Worm (Caenorhabditis elegans) whole organism, mixed stage, embryonic: ENCODE measurements around the gene ugt-23.

Experiments
- bed-3 ChIP-seq: fragments of 200-800 bp; sonication (Bioruptor generic); optimal IDR thresholded peaks from 3 replicates; lab custom pipeline; 2018; ENCODE audit warnings: mild to moderate bottlenecking, missing genetic modification characterization, moderate library complexity, missing compliant biosample characterization
- blmp-1 ChIP-seq: fragments of 150-350 bp; optimal IDR thresholded peaks from 2 replicates; lab custom pipeline; 2014; ENCODE audit warnings: missing biosample characterization, missing genetic modification characterization
- ceh-39 ChIP-seq: fragments of 150-350 bp; optimal IDR thresholded peaks from 2 replicates; lab custom pipeline; 2014; ENCODE audit warnings: missing biosample characterization, missing genetic modification characterization
- ceh-43 ChIP-seq: fragments of 200-800 bp; sonication (Bioruptor generic); optimal IDR thresholded peaks from 2 replicates; lab custom pipeline; 2018; ENCODE audit warnings: mild to moderate bottlenecking, missing genetic modification characterization, moderate library complexity, missing compliant biosample characterization
- ceh-83 ChIP-seq: fragments of 200-800 bp; sonication (Bioruptor generic); optimal IDR thresholded peaks from 2 replicates; lab custom pipeline; 2018; ENCODE audit warnings: mild to moderate bottlenecking, missing genetic modification characterization, missing compliant biosample characterization
- ces-1 ChIP-seq: fragments of 150-350 bp; optimal IDR thresholded peaks from 2 replicates; lab custom pipeline; 2014; ENCODE audit warnings: missing biosample characterization, missing genetic modification reagents, missing genetic modification characterization
- cnd-1 ChIP-seq: fragments of 200-800 bp; sonication (Bioruptor generic); optimal IDR thresholded peaks from 2 replicates; lab custom pipeline; 2018; ENCODE audit warnings: mild to moderate bottlenecking, missing genetic modification characterization, missing compliant biosample characterization
- drap-1 ChIP-seq: fragments of 200-800 bp; sonication (Bioruptor generic); optimal IDR thresholded peaks from 3 replicates; lab custom pipeline; 2018; ENCODE audit warnings: mild to moderate bottlenecking, missing genetic modification characterization, missing compliant biosample characterization
- elt-1 ChIP-seq: sonication (generic microtip); optimal IDR thresholded peaks from 2 replicates; lab custom pipeline; 2017; ENCODE audit warnings: missing genetic modification characterization, mild to moderate bottlenecking, missing compliant biosample characterization, antibody characterized with exemption, moderate library complexity, borderline replicate concordance; ENCODE audit not compliant: insufficient read depth
- elt-3 ChIP-seq: fragments of 150-350 bp; optimal IDR thresholded peaks from 2 replicates; lab custom pipeline; 2014; ENCODE audit warnings: missing biosample characterization, missing genetic modification characterization
- flh-1 ChIP-seq: fragments of 200-800 bp; sonication (Bioruptor generic); optimal IDR thresholded peaks from 2 replicates; lab custom pipeline; 2018; ENCODE audit warnings: mild to moderate bottlenecking, missing genetic modification characterization, moderate library complexity, missing compliant biosample characterization
- ham-2 ChIP-seq: fragments of 200-800 bp; sonication (Bioruptor generic); optimal IDR thresholded peaks from 2 replicates; lab custom pipeline; 2018; ENCODE audit warnings: mild to moderate bottlenecking, missing genetic modification characterization, missing compliant biosample characterization
- hlh-1 ChIP-seq: fragments of 150-350 bp; optimal IDR thresholded peaks from 2 replicates; lab custom pipeline; 2014; ENCODE audit warnings: missing biosample characterization, missing genetic modification reagents, missing genetic modification characterization
- lin-13 ChIP-seq: fragments of 150-350 bp; optimal IDR thresholded peaks from 2 replicates; lab custom pipeline; 2014; ENCODE audit warnings: missing biosample characterization, missing genetic modification characterization
- lin-32 ChIP-seq: fragments of 200-800 bp; sonication (Bioruptor generic); optimal IDR thresholded peaks from 2 replicates; lab custom pipeline; 2018; ENCODE audit warnings: mild to moderate bottlenecking, missing genetic modification characterization, missing compliant biosample characterization
- lsy-2 ChIP-seq: fragments of 150-350 bp; optimal IDR thresholded peaks from 2 replicates; lab custom pipeline; 2014; ENCODE audit warnings: missing biosample characterization, missing genetic modification characterization
- mab-5 ChIP-seq: fragments of 150-350 bp; optimal IDR thresholded peaks from 2 replicates; lab custom pipeline; 2014; ENCODE audit warnings: missing biosample characterization, missing genetic modification characterization
- mep-1 ChIP-seq: fragments of 150-350 bp; optimal IDR thresholded peaks from 2 replicates; lab custom pipeline; 2017; ENCODE audit warnings: missing biosample characterization, missing genetic modification reagents, missing genetic modification characterization, inconsistent platforms
- mls-2 ChIP-seq: sonication (generic microtip); optimal IDR thresholded peaks from 2 replicates; lab custom pipeline; 2016; ENCODE audit warnings: mild to moderate bottlenecking, missing genetic modification characterization, moderate library complexity, missing compliant biosample characterization
- nhr-2 ChIP-seq: fragments of 150-350 bp; optimal IDR thresholded peaks from 2 replicates; lab custom pipeline; 2014; ENCODE audit warnings: missing biosample characterization, missing genetic modification characterization
- nhr-237 ChIP-seq: fragments of 150-350 bp; optimal IDR thresholded peaks from 2 replicates; lab custom pipeline; 2014; ENCODE audit warnings: missing biosample characterization, missing genetic modification characterization
- nhr-28 ChIP-seq: fragments of 150-350 bp; optimal IDR thresholded peaks from 2 replicates; lab custom pipeline; 2014; ENCODE audit warnings: missing biosample characterization, missing genetic modification characterization
- nhr-76 ChIP-seq: sonication (generic microtip); optimal IDR thresholded peaks from 2 replicates; lab custom pipeline; 2017; ENCODE audit warnings: missing biosample characterization, missing genetic modification characterization
- pha-4 ChIP-seq: fragments of 150-350 bp; optimal IDR thresholded peaks from 2 replicates; lab custom pipeline; 2018; ENCODE audit warnings: missing biosample characterization, missing genetic modification reagents, missing genetic modification characterization
- sem-2 ChIP-seq: fragments of 200-800 bp; sonication (Bioruptor generic); optimal IDR thresholded peaks from 2 replicates; lab custom pipeline; 2018; ENCODE audit warnings: mild to moderate bottlenecking, missing genetic modification characterization, missing compliant biosample characterization
- snpc-4 ChIP-seq: fragments of 150-350 bp; optimal IDR thresholded peaks from 2 replicates; lab custom pipeline; 2014; ENCODE audit warnings: missing biosample characterization, missing genetic modification characterization
- sptf-1 ChIP-seq: sonication (generic microtip); optimal IDR thresholded peaks from 2 replicates; lab custom pipeline; 2017; ENCODE audit warnings: mild to moderate bottlenecking, missing genetic modification characterization, moderate library complexity, missing compliant biosample characterization
- tbx-8 ChIP-seq: fragments of 200-800 bp; sonication (Bioruptor generic); optimal IDR thresholded peaks from 2 replicates; lab custom pipeline; 2018; ENCODE audit warnings: mild to moderate bottlenecking, missing genetic modification characterization, moderate library complexity, missing compliant biosample characterization
- unc-120 ChIP-seq: sonication (generic microtip); optimal IDR thresholded peaks from 2 replicates; lab custom pipeline; 2017; ENCODE audit warnings: missing genetic modification characterization, missing compliant biosample characterization; ENCODE audit not compliant: poor library complexity, severe bottlenecking
- unc-39 ChIP-seq: fragments of 150-350 bp; optimal IDR thresholded peaks from 2 replicates; lab custom pipeline; 2014; ENCODE audit warnings: missing biosample characterization, missing genetic modification characterization
- unc-62 ChIP-seq: fragments of 150-350 bp; optimal IDR thresholded peaks from 2 replicates; lab custom pipeline; 2014; ENCODE audit warnings: missing biosample characterization, missing genetic modification reagents, missing genetic modification characterization
- zip-8 ChIP-seq: fragments of 150-350 bp; optimal IDR thresholded peaks from 2 replicates; lab custom pipeline; 2014; ENCODE audit warnings: missing biosample characterization, missing genetic modification characterization
- ztf-11 ChIP-seq: fragments of 150-350 bp; optimal IDR thresholded peaks from 2 replicates; lab custom pipeline; 2014; ENCODE audit warnings: missing biosample characterization, missing genetic modification characterization

Gene ugt-23

ce11 chrX:9931362-9931761 lies 6.4 kb upstream of the ugt-23 start, which contains the start of gene nra-3:
TSS of gene nra-3 (minus strand) at chrX:9931462.
- TF ChIP-seq ces-1 (GFP tag; lab: Kevin White, UChicago) (peak; percentile 17), pha-4 (tag; lab: Kevin White, UChicago) (no peak), elt-3 (tag; lab: Kevin White, UChicago) (no peak), nhr-2 (tag; lab: Kevin White, UChicago) (peak; percentile 15), ham-2 (no peak), nhr-237 (tag; lab: Kevin White, UChicago) (no peak), cnd-1 (tag; lab: Kevin White, UChicago) (peak; percentile 1)
- TF ChIP-seq, all 35 proteins: peak for 3

DNA sequence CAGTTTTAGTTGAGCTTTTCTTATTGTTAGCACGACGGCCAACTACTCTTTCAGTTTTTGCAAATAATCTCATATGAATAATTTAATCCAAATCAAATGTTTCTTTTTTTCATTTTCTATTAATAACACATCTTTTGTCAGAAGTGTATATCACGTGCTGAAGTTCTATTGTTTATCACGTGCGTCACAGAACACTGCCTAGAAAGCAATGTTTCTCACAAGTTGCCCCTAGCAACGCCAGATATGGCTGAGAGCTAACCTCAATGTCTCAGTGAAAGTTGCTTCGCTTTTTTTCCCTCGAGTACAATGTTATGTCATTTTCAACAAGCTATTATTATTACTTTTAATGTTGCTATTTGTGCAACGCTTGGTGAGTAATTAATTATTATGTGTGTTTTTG lies 3.0 kb upstream of the ugt-23 start:
- TF ChIP-seq hlh-1 (tag; lab: Kevin White, UChicago) (no peak), elt-3 (tag; lab: Kevin White, UChicago) (no peak), nhr-76 (tag; lab: Kevin White, UChicago) (no peak), bed-3 (GFP tag; lab: Kevin White, UChicago) (no peak), nhr-2 (tag; lab: Kevin White, UChicago) (no peak), mab-5 (tag; lab: Kevin White, UChicago) (no peak), unc-120 (no peak), ztf-11 (tag; lab: Kevin White, UChicago) (no peak), zip-8 (no peak), nhr-237 (tag; lab: Kevin White, UChicago) (no peak), blmp-1 (tag; lab: Kevin White, UChicago) (no peak), flh-1 (no peak), lsy-2 (tag; lab: Kevin White, UChicago) (no peak), lin-32 (GFP tag; lab: Kevin White, UChicago) (no peak), ceh-39 (tag; lab: Kevin White, UChicago) (no peak)

- no peak for TF ChIP-seq ceh-43 (GFP tag; lab: Kevin White, UChicago)
- no peak for TF ChIP-seq ceh-83 (GFP tag; lab: Kevin White, UChicago)
- TF ChIP-seq pha-4 (tag; lab: Kevin White, UChicago) = no peak
- TF ChIP-seq bed-3 (GFP tag; lab: Kevin White, UChicago) = no peak
- no peak for TF ChIP-seq elt-1 (tag; lab: Kevin White, UChicago)
- no peak for TF ChIP-seq unc-120
- TF ChIP-seq drap-1 (GFP tag; lab: Kevin White, UChicago) = no peak
These were observed 3.7 kb downstream of the ugt-23 start, which contains the start of gene C17G1.2 for ce11 chrX:9921257-9921656. TSS of gene C17G1.2 (plus strand) at chrX:9921557.

DNA sequence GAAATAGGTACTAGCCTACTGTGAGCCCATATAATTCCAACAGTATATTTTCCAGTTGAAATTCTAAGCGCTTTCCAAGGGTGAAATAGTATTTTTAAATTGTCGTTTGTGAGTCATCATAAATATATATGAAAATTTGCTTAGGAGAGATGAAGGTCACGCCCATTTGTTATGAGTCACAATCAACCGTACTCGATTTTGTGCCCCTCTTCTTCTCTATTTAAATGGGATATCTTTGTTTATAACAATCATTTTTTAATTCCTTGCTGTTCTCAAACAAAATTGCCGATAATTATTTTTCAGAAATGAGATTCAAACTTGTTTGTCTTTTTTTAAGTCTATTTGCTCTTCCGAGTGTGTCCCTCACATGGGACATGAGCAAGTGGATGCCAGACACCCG lies 6.0 kb downstream of the ugt-23 start, which contains the start of gene folr-1:
Gene folr-1, plus strand, starts transcription at position 301 of the 400 bp plus-strand sequence.
- TF ChIP-seq sem-2 (GFP tag; lab: Kevin White, UChicago) = no peak

DNA sequence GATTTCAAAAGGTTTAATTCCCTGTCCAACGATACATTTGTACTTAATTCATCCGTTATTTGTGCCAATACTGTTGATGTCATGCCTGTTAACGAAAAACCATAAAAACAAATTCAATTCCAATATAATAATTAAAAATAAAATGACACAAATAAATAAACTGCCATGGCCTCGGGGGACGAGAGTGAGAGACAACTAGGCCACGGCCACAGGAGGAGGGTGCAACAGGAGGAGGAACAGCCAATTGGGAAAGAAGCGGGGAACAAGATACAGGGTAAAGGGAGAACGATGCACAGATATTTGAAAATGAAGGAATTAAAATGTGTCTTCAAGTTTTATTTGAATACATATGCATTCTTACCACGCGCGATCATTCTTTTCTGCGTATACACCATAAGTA lies 7.6 kb downstream of the ugt-23 start, which contains the start of gene F21G4.6:
Gene F21G4.6, minus strand, starts transcription at position 87 of the 400 bp plus-strand sequence.
- TF ChIP-seq lsy-2 (tag; lab: Kevin White, UChicago) = no peak
- TF ChIP-seq elt-3 (tag; lab: Kevin White, UChicago) = no peak
- no peak for TF ChIP-seq elt-1 (tag; lab: Kevin White, UChicago)

- no peak for TF ChIP-seq elt-3 (tag; lab: Kevin White, UChicago)
- no peak for TF ChIP-seq unc-120
- no peak for TF ChIP-seq nhr-2 (tag; lab: Kevin White, UChicago)
- TF ChIP-seq ham-2 = no peak
- no peak for TF ChIP-seq lin-32 (GFP tag; lab: Kevin White, UChicago)
These were observed 19.1 kb downstream of the ugt-23 start, which contains the start of gene F21G4.5 for ce11 chrX:9905840-9906239. TSS of gene F21G4.5 (plus strand) at chrX:9906140.

DNA sequence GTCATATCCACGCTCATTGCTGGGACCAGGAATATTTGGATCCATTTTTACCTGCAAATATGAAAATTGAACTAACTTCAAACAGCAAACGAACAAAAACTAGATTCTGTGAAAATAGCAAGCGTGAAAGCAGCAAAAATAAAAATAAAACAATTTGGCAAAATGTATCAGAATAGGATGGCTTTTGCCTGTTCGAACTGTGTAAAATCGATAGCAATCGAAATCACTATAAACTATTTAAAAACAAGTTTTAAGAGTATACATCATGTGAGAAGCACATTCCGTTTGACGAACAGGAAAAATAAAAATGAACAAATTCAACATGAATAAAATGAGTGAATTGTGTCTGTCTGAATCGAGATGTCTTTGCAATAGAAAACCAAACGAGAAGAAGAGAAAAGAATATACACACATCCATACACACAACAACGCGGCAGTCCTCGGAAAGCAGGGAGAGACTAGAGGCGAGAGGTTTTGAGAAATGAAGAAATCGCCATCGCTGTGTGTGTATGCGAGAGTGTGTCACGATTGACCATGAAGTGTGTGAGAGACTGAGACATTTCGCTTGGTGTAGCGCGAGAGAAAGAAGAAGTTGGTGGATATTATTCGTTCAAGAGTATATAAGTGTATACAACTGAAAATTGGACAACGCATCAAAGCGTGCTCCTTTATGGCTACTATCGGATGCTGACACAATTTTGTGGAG lies 25.4 kb downstream of the ugt-23 start, which contains the start of gene phf-34:
Gene phf-34, minus strand, starts transcription at position 51 of the 706 bp plus-strand sequence.
- TF ChIP-seq nhr-237 (tag; lab: Kevin White, UChicago) (no peak), ham-2 (peak; percentile 21), elt-1 (tag; lab: Kevin White, UChicago) (no peak), drap-1 (GFP tag; lab: Kevin White, UChicago) (no peak), mep-1 (peak; percentile 22), nhr-2 (tag; lab: Kevin White, UChicago) (no peak), sem-2 (GFP tag; lab: Kevin White, UChicago) (no peak), pha-4 (tag; lab: Kevin White, UChicago) (no peak), snpc-4 (tag; lab: Kevin White, UChicago) (no peak), hlh-1 (tag; lab: Kevin White, UChicago) (peak; percentile 35), mls-2 (peak; percentile 22), blmp-1 (tag; lab: Kevin White, UChicago) (no peak), zip-8 (no peak), elt-3 (tag; lab: Kevin White, UChicago) (no peak), tbx-8 (GFP tag; lab: Kevin White, UChicago) (no peak), ceh-83 (GFP tag; lab: Kevin White, UChicago) (no peak), nhr-28 (tag; lab: Kevin White, UChicago) (no peak), lsy-2 (tag; lab: Kevin White, UChicago) (no peak), bed-3 (GFP tag; lab: Kevin White, UChicago) (no peak), unc-39 (tag; lab: Kevin White, UChicago) (no peak), cnd-1 (tag; lab: Kevin White, UChicago) (no peak), lin-13 (no peak), sptf-1 (tag; lab: Kevin White, UChicago) (peak; percentile 28), unc-62 (peak; percentile 37)
